Fruit fly (Drosophila melanogaster) whole organism, embryonic: ENCODE data around the gene mRpL16.

Source experiments
- B-H2 ChIP-seq: fragments of 200-800 bp; sonication (Bioruptor generic); optimal IDR thresholded peaks from 2 replicates; lab custom pipeline; 2018; ENCODE audit warnings: missing biosample characterization, mild to moderate bottlenecking, missing genetic modification characterization
- BEAF-32 ChIP-seq: fragments of 200-800 bp; sonication (Bioruptor generic); optimal IDR thresholded peaks from 3 replicates; lab custom pipeline; 2017; ENCODE audit warnings: missing biosample characterization, missing genetic modification characterization, mild to moderate bottlenecking, moderate library complexity, missing genetic modification reagents
- CG10543 ChIP-seq: fragments of 200-800 bp; sonication (Bioruptor generic); optimal IDR thresholded peaks from 3 replicates; lab custom pipeline; 2017; ENCODE audit warnings: missing biosample characterization, mild to moderate bottlenecking, missing genetic modification characterization, moderate library complexity
- CG10654 ChIP-seq: fragments of 200-800 bp; sonication (Bioruptor generic); optimal IDR thresholded peaks from 2 replicates; lab custom pipeline; 2016; ENCODE audit warnings: missing biosample characterization, missing genetic modification characterization
- CG11504 ChIP-seq: fragments of 200-800 bp; sonication (Bioruptor generic); optimal IDR thresholded peaks from 3 replicates; lab custom pipeline; 2019; ENCODE audit warnings: missing biosample characterization, mild to moderate bottlenecking, missing genetic modification characterization, moderate library complexity
- CG12236 ChIP-seq: fragments of 200-800 bp; sonication (Bioruptor generic); optimal IDR thresholded peaks from 2 replicates; lab custom pipeline; 2016; ENCODE audit warnings: missing biosample characterization, missing genetic modification characterization
- CG12659 ChIP-seq: fragments of 200-800 bp; sonication (Bioruptor generic); optimal IDR thresholded peaks from 3 replicates; lab custom pipeline; 2017; ENCODE audit warnings: mild to moderate bottlenecking, missing biosample characterization, missing genetic modification reagents, missing genetic modification characterization
- CG13287 ChIP-seq: fragments of 200-800 bp; sonication (Bioruptor generic); IDR thresholded peaks from 2 replicates; pipeline ENCODE4 v1.3.6; 2022; ENCODE audit warnings: missing biosample characterization, missing genetic modification characterization; ENCODE audit not compliant: partially characterized antibody
- CG13424 ChIP-seq: fragments of 200-800 bp; sonication (Bioruptor generic); optimal IDR thresholded peaks from 2 replicates; lab custom pipeline; 2019; ENCODE audit warnings: missing biosample characterization, mild to moderate bottlenecking, missing genetic modification characterization, moderate library complexity
- CG14710 ChIP-seq: fragments of 200-800 bp; sonication (Bioruptor generic); optimal IDR thresholded peaks from 3 replicates; lab custom pipeline; 2019; ENCODE audit warnings: missing biosample characterization, mild to moderate bottlenecking, missing genetic modification characterization, moderate library complexity
- CG15514 ChIP-seq: fragments of 200-800 bp; sonication (Bioruptor generic); optimal IDR thresholded peaks from 3 replicates; lab custom pipeline; 2017; ENCODE audit warnings: missing biosample characterization, missing genetic modification characterization, mild to moderate bottlenecking, moderate library complexity, missing genetic modification reagents
- CG1603 ChIP-seq: fragments of 200-800 bp; sonication (Bioruptor generic); optimal IDR thresholded peaks from 2 replicates; lab custom pipeline; 2019; ENCODE audit warnings: missing biosample characterization, mild to moderate bottlenecking, missing genetic modification characterization, moderate library complexity
- CG16813 ChIP-seq: fragments of 200-800 bp; sonication (Bioruptor generic); IDR thresholded peaks from 3 replicates; pipeline ENCODE4 v1.3.6; 2022; ENCODE audit warnings: missing biosample characterization, missing genetic modification characterization; ENCODE audit not compliant: partially characterized antibody
- CG2120 ChIP-seq: fragments of 200-800 bp; sonication (Bioruptor generic); optimal IDR thresholded peaks from 3 replicates; lab custom pipeline; 2016; ENCODE audit warnings: missing biosample characterization, missing genetic modification characterization
- CG2678 ChIP-seq: fragments of 200-800 bp; sonication (Bioruptor generic); optimal IDR thresholded peaks from 3 replicates; lab custom pipeline; 2019; ENCODE audit warnings: missing biosample characterization, mild to moderate bottlenecking, missing genetic modification characterization, moderate library complexity
- CG3281 ChIP-seq: fragments of 200-800 bp; sonication (Bioruptor generic); optimal IDR thresholded peaks from 3 replicates; lab custom pipeline; 2017; ENCODE audit warnings: missing biosample characterization, mild to moderate bottlenecking, missing genetic modification characterization
- CG34376 ChIP-seq: fragments of 200-800 bp; sonication (Bioruptor generic); optimal IDR thresholded peaks from 2 replicates; lab custom pipeline; 2018; ENCODE audit warnings: missing biosample characterization, mild to moderate bottlenecking, missing genetic modification characterization
- CG4617 ChIP-seq: fragments of 200-800 bp; sonication (Bioruptor generic); optimal IDR thresholded peaks from 3 replicates; lab custom pipeline; 2016; ENCODE audit warnings: missing biosample characterization, missing genetic modification characterization, borderline replicate concordance
- CG4854 ChIP-seq: fragments of 200-800 bp; sonication (Bioruptor generic); optimal IDR thresholded peaks from 2 replicates; lab custom pipeline; 2016; ENCODE audit warnings: missing biosample characterization, missing genetic modification characterization, inconsistent platforms
- CG6175 ChIP-seq: fragments of 200-800 bp; sonication (Bioruptor generic); IDR thresholded peaks from 3 replicates; pipeline ENCODE4 v1.3.6; 2022; ENCODE audit warnings: missing biosample characterization, missing genetic modification characterization
- CG6689 ChIP-seq: fragments of 200-800 bp; sonication (Bioruptor generic); IDR thresholded peaks from 2 replicates; pipeline ENCODE4 v1.3.6; 2022; ENCODE audit warnings: missing biosample characterization, missing genetic modification characterization
- CG6854 ChIP-seq: fragments of 200-800 bp; sonication (Bioruptor generic); optimal IDR thresholded peaks from 3 replicates; lab custom pipeline; 2017; ENCODE audit warnings: missing biosample characterization, mild to moderate bottlenecking, missing genetic modification characterization
- CG7987 ChIP-seq: fragments of 200-800 bp; sonication (Bioruptor generic); optimal IDR thresholded peaks from 2 replicates; lab custom pipeline; 2018; ENCODE audit warnings: missing biosample characterization, mild to moderate bottlenecking, missing genetic modification characterization, moderate library complexity
- Dp ChIP-seq: fragments of 200-800 bp; sonication (Bioruptor generic); optimal IDR thresholded peaks from 2 replicates; lab custom pipeline; 2018; ENCODE audit warnings: missing biosample characterization, mild to moderate bottlenecking, missing genetic modification characterization, moderate library complexity
- Fer1 ChIP-seq: fragments of 200-800 bp; sonication (Bioruptor generic); optimal IDR thresholded peaks from 2 replicates; lab custom pipeline; 2017; ENCODE audit warnings: missing biosample characterization, mild to moderate bottlenecking, missing genetic modification characterization
- HmgZ ChIP-seq: fragments of 200-800 bp; sonication (Bioruptor generic); optimal IDR thresholded peaks from 2 replicates; lab custom pipeline; 2018; ENCODE audit warnings: missing biosample characterization, mild to moderate bottlenecking, missing genetic modification characterization
- Hr78 ChIP-seq, 2 experiments: fragments of 200-800 bp in 1 of 2; fragments of >200 bp in 1 of 2; sonication (Bioruptor generic) in 1 of 2; optimal IDR thresholded peaks; 2 replicates each; lab custom pipeline; 2017 to 2019; ENCODE audit warnings: missing biosample characterization in 2 of 2, missing genetic modification characterization in 2 of 2, mild to moderate bottlenecking in 1 of 2, moderate library complexity in 1 of 2
- MESR4 ChIP-seq: fragments of 200-800 bp; sonication (Bioruptor generic); optimal IDR thresholded peaks from 2 replicates; lab custom pipeline; 2018; ENCODE audit warnings: missing biosample characterization, mild to moderate bottlenecking, missing genetic modification characterization, moderate library complexity
- Med ChIP-seq: fragments of 200-800 bp; sonication (Bioruptor generic); peaks from one replicate; lab custom pipeline; 2016; ENCODE audit warnings: missing biosample characterization, missing genetic modification characterization, mild to moderate bottlenecking, inconsistent platforms, moderate library complexity
- Myb ChIP-seq: fragments of 200-800 bp; sonication (Bioruptor generic); optimal IDR thresholded peaks from 2 replicates; lab custom pipeline; 2016; ENCODE audit warnings: missing biosample characterization, missing genetic modification characterization
- Scr ChIP-seq: fragments of 200-800 bp; sonication (Bioruptor generic); IDR thresholded peaks from 2 replicates; pipeline ENCODE4 v1.3.6; 2022; ENCODE audit warnings: missing biosample characterization, missing genetic modification characterization; ENCODE audit not compliant: partially characterized antibody
- Trl ChIP-seq, 3 experiments: fragments of >200 bp in 2 of 3; fragments of 200-800 bp in 1 of 3; sonication (Bioruptor generic) in 1 of 3; optimal IDR thresholded peaks; 2 replicates in 1 of 3; 3 replicates in 2 of 3; lab custom pipeline; 2016 to 2017; ENCODE audit warnings: missing biosample characterization in 1 of 3, missing genetic modification characterization in 1 of 3
- ara ChIP-seq: fragments of 200-800 bp; sonication (Bioruptor generic); IDR thresholded peaks from 2 replicates; pipeline ENCODE4 v1.3.6; 2022; ENCODE audit warnings: missing biosample characterization, missing genetic modification characterization
- bowl ChIP-seq: fragments of 200-800 bp; sonication (Bioruptor generic); IDR thresholded peaks from 2 replicates; pipeline ENCODE4 v1.3.6; 2022; ENCODE audit warnings: missing biosample characterization, missing genetic modification characterization
- dysf ChIP-seq: fragments of 200-800 bp; sonication (Bioruptor generic); IDR thresholded peaks from 3 replicates; pipeline ENCODE4 v1.3.6; 2022; ENCODE audit warnings: missing biosample characterization, missing genetic modification characterization
- fd96Cb ChIP-seq: fragments of 200-800 bp; sonication (Bioruptor generic); optimal IDR thresholded peaks from 2 replicates; lab custom pipeline; 2018; ENCODE audit warnings: missing biosample characterization, mild to moderate bottlenecking, missing genetic modification characterization, moderate library complexity
- gce ChIP-seq: fragments of 200-800 bp; sonication (Bioruptor generic); IDR thresholded peaks from 3 replicates; pipeline ENCODE4 v1.3.6; 2022; ENCODE audit warnings: missing biosample characterization, missing genetic modification characterization
- gem ChIP-seq: fragments of 200-800 bp; sonication (Bioruptor generic); optimal IDR thresholded peaks from 2 replicates; lab custom pipeline; 2019; ENCODE audit warnings: missing biosample characterization, mild to moderate bottlenecking, missing genetic modification characterization, moderate library complexity
- grau ChIP-seq: fragments of 200-800 bp; optimal IDR thresholded peaks from 3 replicates; lab custom pipeline; 2019; ENCODE audit warnings: missing biosample characterization, mild to moderate bottlenecking, missing genetic modification characterization, moderate library complexity
- phol ChIP-seq: fragments of 200-800 bp; sonication (Bioruptor generic); optimal IDR thresholded peaks from 3 replicates; lab custom pipeline; 2018; ENCODE audit warnings: missing biosample characterization, mild to moderate bottlenecking, missing genetic modification characterization, moderate library complexity
- repo ChIP-seq: fragments of 200-800 bp; sonication (Bioruptor generic); optimal IDR thresholded peaks from 2 replicates; lab custom pipeline; 2016; ENCODE audit warnings: missing biosample characterization, missing genetic modification characterization
- scrt ChIP-seq: fragments of 200-800 bp; sonication (Bioruptor generic); optimal IDR thresholded peaks from 2 replicates; lab custom pipeline; 2018; ENCODE audit warnings: missing biosample characterization, mild to moderate bottlenecking, missing genetic modification characterization, moderate library complexity
- sens ChIP-seq: fragments of 200-800 bp; sonication (Bioruptor generic); peaks from one replicate; lab custom pipeline; 2016; ENCODE audit warnings: missing biosample characterization, missing genetic modification characterization
- sob ChIP-seq: fragments of 200-800 bp; sonication (Bioruptor generic); IDR thresholded peaks from 2 replicates; pipeline ENCODE4 v1.3.6; 2022; ENCODE audit warnings: missing biosample characterization, missing genetic modification characterization
- stwl ChIP-seq: fragments of 200-800 bp; sonication (Bioruptor generic); optimal IDR thresholded peaks from 3 replicates; lab custom pipeline; 2018; ENCODE audit warnings: missing biosample characterization, mild to moderate bottlenecking, missing genetic modification characterization, moderate library complexity
- twi ChIP-seq: fragments of 200-800 bp; optimal IDR thresholded peaks from 2 replicates; lab custom pipeline; 2019; ENCODE audit warnings: missing biosample characterization, mild to moderate bottlenecking, missing genetic modification characterization, moderate library complexity
- zen ChIP-seq: fragments of 200-800 bp; sonication (Bioruptor generic); optimal IDR thresholded peaks from 3 replicates; lab custom pipeline; 2018; ENCODE audit warnings: missing biosample characterization, mild to moderate bottlenecking, missing genetic modification characterization, moderate library complexity
- zfh1 ChIP-seq: fragments of 200-800 bp; sonication (Bioruptor generic); IDR thresholded peaks from 3 replicates; pipeline ENCODE4 v1.3.6; 2022; ENCODE audit warnings: missing biosample characterization, missing genetic modification characterization

The mRpL16 gene

DNA sequence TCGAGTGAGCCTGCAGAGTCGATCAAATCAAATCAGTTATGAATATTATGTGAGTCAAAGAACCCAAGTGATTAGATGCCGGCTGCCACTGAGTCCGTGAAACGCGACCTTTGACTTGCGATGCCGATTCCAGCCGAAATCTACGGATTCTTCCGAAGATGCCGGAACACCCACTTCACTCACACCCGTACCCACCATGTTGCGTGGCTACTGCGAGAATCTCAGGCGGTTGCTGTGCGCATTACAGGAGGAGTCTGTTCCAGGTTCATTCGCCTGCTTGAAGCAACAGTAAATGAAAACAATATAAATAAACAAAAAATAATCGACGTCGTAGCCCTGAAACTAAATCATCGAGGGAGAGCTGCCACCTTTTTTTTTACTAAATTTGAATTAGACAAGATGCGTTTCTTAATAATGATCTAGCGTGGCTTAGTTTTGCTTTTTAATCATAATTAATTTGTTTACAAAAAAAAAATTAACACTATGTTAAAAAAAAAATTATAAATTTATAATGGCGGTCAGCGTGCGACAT lies 11.6 kb downstream of the mRpL16 start, which contains the start of gene Ldaf1:
Ldaf1 (minus strand) TSS at position 307 of the 532 bp plus-strand sequence.
- peak; percentile 2 for TF ChIP-seq CG34376 (GFP tag; lab: Kevin White, UChicago)
- TF ChIP-seq HmgZ (tag; lab: Kevin White, UChicago) = peak; percentile 24
- TF ChIP-seq gem = peak; percentile 16
- peak; percentile 55 for TF ChIP-seq Myb (GFP tag; lab: Kevin White, UChicago)
- peak in 1 of 2 experiments; percentile 55 for TF ChIP-seq Hr78 (GFP tag; optimal IDR thresholded peaks at IDR 0.05; lab: Kevin White, UChicago)
- no peak for TF ChIP-seq twi (tag; lab: Kevin White, UChicago)
- TF ChIP-seq CG6689 = no peak
- no peak for TF ChIP-seq CG7987 (GFP tag; lab: Kevin White, UChicago)
- no peak for TF ChIP-seq CG6854 (GFP tag; lab: Kevin White, UChicago)
- no peak for TF ChIP-seq bowl
- peak; percentile 26; the same call in 1 of the 3 replicates for TF ChIP-seq zfh1
- peak; percentile 5 for TF ChIP-seq CG13424
- TF ChIP-seq MESR4 (GFP tag; lab: Kevin White, UChicago) = peak; percentile 20
- peak; percentile 19 for TF ChIP-seq B-H2
- no peak for TF ChIP-seq CG6175
- peak; percentile 69 for TF ChIP-seq sens (GFP tag; lab: Kevin White, UChicago)
- TF ChIP-seq Dp = peak; percentile 54
- 0 out of 2 replicates have a peak, but pooled peaks have one; percentile 23 for TF ChIP-seq Scr (GFP tag; lab: Robert Waterston, UW)
- no peak for TF ChIP-seq CG4854 (GFP tag; lab: Kevin White, UChicago)
- TF ChIP-seq gce = no peak
- TF ChIP-seq CG2678 = peak; percentile 11
- TF ChIP-seq Fer1 (GFP tag; lab: Kevin White, UChicago) = peak; percentile 5
- no peak for TF ChIP-seq CG10654 (GFP tag; lab: Kevin White, UChicago)
- no peak for TF ChIP-seq fd96Cb (tag; lab: Kevin White, UChicago)
- TF ChIP-seq Trl (optimal IDR thresholded peaks at IDR 0.05; lab: Kevin White, UChicago) = no peak
- no peak for TF ChIP-seq Trl (GFP tag; optimal IDR thresholded peaks at IDR 0.05; lab: Kevin White, UChicago)
- TF ChIP-seq phol (tag; lab: Kevin White, UChicago) = peak; percentile 5
- peak; percentile 6 for TF ChIP-seq zen (tag; lab: Kevin White, UChicago)
- peak; percentile 28 for TF ChIP-seq CG12659 (GFP tag; lab: Kevin White, UChicago)
- TF ChIP-seq CG13287 (GFP tag; lab: Robert Waterston, UW) = peak; percentile 23; the same call in 1 of the 2 replicates
- TF ChIP-seq CG16813 (GFP tag; lab: Robert Waterston, UW) = no peak
- peak; percentile 64 for TF ChIP-seq Med (GFP tag; lab: Kevin White, UChicago)
- TF ChIP-seq stwl (tag; lab: Kevin White, UChicago) = peak; percentile 40
- peak; percentile 36 for TF ChIP-seq scrt (GFP tag; lab: Kevin White, UChicago)
- TF ChIP-seq CG4617 = peak; percentile 21
- TF ChIP-seq CG1603 (tag; lab: Kevin White, UChicago) = peak; percentile 21
- TF ChIP-seq grau (tag; lab: Kevin White, UChicago) = peak; percentile 20
- peak; percentile 22 for TF ChIP-seq CG14710 (tag; lab: Kevin White, UChicago)
- TF ChIP-seq CG2120 (GFP tag; lab: Kevin White, UChicago) = peak; percentile 7
- TF ChIP-seq dysf (GFP tag; lab: Robert Waterston, UW) = no peak
- TF ChIP-seq repo (GFP tag; lab: Kevin White, UChicago) = no peak
- TF ChIP-seq ara (GFP tag; lab: Robert Waterston, UW) = no peak
- no peak for TF ChIP-seq CG11504 (tag; lab: Kevin White, UChicago)
- peak; percentile 22 for TF ChIP-seq CG10543 (GFP tag; lab: Kevin White, UChicago)
- no peak for TF ChIP-seq CG12236
- TF ChIP-seq CG15514 (GFP tag; lab: Kevin White, UChicago) = peak; percentile 69
- TF ChIP-seq BEAF-32 (GFP tag; lab: Kevin White, UChicago) = peak; percentile 22
- TF ChIP-seq sob = no peak
- peak; percentile 20 for TF ChIP-seq CG3281
